Worm (Caenorhabditis elegans): ENCODE data around the gene gpa-17.
A peak's percentile ranks its signal among the peaks of the same experiment; 100 is the strongest.
"Not testable (repeated sequence)": the region's sequence is repeated elsewhere in the genome, so short reads cannot be mapped to it uniquely, and the experiment has no call there.

Gene gpa-17

DNA sequence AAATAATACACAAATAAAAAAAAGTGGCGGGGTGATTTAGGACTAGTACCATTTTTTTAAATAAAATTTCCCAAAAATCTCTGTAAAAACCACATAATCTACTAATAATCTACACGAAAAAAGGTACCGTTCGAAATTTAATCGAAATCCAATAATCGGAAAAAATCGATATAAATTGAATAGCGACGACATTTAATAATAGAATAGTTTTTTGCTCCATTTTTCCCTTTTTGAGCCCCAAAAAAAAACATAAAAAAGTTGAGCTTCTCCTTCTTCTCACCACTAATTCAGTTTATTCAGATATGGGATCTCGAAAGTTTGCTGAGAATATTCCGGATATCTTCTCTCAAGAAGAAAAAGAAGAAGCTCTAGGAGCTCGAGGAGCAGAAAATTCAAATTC lies 21.4 kb downstream of the gpa-17 start, which contains the start of gene Y71H2B.5:
Gene Y71H2B.5 (plus strand): TSS at position 301 of the 400 bp plus-strand sequence.
- not testable (repeated sequence) for TF ChIP-seq aha-1 (tag); dmd-9 (GFP tag; IDR thresholded peaks at IDR 0.05); ceh-62 (tag; optimal IDR thresholded peaks at IDR 0.05)

DNA sequence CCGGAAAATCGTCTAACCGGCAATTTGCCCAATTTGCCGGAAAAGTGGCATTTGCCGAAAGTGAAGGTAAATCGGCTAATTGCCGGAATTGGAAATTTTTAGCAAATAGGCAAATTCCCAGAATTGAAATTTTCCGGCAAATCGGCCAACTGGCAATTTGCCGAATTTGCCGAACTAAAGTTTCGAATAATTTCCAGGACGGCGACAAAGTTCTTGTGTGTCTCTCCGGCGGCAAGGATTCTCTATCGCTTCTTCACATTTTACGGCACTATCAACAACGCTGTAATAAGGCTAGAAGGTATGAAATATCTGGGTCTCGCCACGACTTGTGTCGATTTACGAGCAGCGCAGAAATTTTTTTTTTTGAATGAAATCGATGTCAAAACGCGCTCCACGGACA lies 29.9 kb downstream of the gpa-17 start:
- no peak for TF ChIP-seq R02D3.7 (tag; optimal IDR thresholded peaks at IDR 0.05)
- TF ChIP-seq madf-9 (GFP tag; conservative IDR thresholded peaks at IDR 0.05), result no peak
- TF ChIP-seq cey-2 (tag; optimal IDR thresholded peaks at IDR 0.05; ENCODE audit: borderline replicate concordance, insufficient read depth), result no peak
- no peak for TF ChIP-seq nhr-48 (tag; optimal IDR thresholded peaks at IDR 0.05)
- no peak for TF ChIP-seq mdt-29 (GFP tag; IDR thresholded peaks at IDR 0.05)
- no peak for TF ChIP-seq lim-7 (GFP tag; IDR thresholded peaks at IDR 0.05)
- TF ChIP-seq unc-62 (GFP tag; optimal IDR thresholded peaks at IDR 0.05 in 1 of 2), result peak in 1 of 2 experiments; percentile 95
- no peak for TF ChIP-seq unc-62 (tag; optimal IDR thresholded peaks at IDR 0.05)

DNA sequence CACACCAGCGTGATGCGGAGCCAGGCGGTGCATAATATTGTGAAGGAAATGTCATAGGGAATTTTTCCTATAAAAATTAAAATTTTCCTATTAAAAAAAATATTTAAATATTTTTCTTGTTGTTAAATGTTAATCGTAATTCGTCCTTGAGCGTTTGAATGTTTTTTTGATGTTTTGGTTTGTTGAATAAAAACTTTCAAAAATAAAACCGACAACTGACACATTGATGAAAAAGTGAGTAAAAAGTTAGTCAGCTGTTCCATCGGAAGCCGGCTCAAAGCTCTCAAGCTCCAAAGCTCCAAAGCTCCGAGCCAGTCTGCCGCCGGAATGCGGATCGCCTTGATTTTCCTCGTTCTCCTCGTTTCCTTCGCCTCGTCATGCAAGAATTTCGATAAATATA lies 32.3 kb downstream of the gpa-17 start, which contains the start of gene Y71H2B.4:
Gene Y71H2B.4 (plus strand): TSS at position 301 of the 400 bp plus-strand sequence.
- no peak for TF ChIP-seq lin-15B (tag; optimal IDR thresholded peaks at IDR 0.05)
- TF ChIP-seq dmd-6 (GFP tag; IDR thresholded peaks at IDR 0.05), result no peak

DNA sequence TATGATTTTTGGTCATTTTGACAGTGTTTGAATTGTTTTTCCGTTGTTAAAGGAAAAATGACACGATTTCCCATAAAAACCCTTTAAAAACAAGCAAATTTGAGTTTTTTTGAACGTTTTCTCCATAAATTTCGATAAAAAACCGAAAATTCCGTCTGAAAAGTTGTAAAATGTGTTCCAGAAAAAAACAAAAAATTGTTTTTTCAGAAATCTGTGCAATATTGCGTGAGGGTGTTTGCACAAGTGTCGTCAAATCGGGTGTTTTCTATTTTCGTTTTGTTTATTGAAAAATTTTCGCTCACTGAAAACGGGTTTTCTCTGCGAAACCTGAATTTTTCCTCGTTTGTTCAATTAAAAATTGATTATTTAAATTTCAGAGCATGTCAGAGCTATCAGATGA lies 33.2 kb downstream of the gpa-17 start, which contains the start of gene ppfr-4:
Gene ppfr-4 (plus strand): TSS at position 378 of the 400 bp plus-strand sequence.
- TF ChIP-seq F37D6.2 (tag; optimal IDR thresholded peaks at IDR 0.05) (no peak), daf-16 (GFP tag; optimal IDR thresholded peaks at IDR 0.05) (no peak), daf-16 (tag; optimal IDR thresholded peaks at IDR 0.05) (peak; percentile 15), lsy-2 (tag; optimal IDR thresholded peaks at IDR 0.05) (peak in 1 of 2 experiments; percentile 24), dve-1 (tag; optimal IDR thresholded peaks at IDR 0.05; ENCODE audit: insufficient read depth) (peak; percentile 1), tra-1 (GFP tag; IDR thresholded peaks at IDR 0.05) (no peak), dpl-1 (GFP tag; optimal IDR thresholded peaks at IDR 0.05) (peak; percentile 19)

DNA sequence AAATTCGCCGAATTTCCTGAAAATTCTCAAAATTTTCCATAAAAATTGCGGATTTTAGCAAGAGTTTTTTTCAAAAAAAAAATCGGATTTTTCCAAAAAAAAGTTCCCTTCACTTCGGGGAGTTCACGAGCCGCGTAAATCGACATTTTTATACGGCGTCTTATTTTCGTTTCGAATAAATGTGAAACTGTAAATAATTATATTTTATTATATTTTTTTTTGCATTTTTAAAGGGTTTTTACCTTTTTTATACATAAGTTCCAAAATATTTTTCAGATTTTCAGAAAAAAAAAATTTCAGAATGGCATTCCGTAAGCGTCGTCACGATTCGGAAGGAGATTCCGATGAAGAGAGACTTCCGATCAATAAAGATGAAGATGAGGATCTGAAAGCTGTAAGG lies 36.5 kb downstream of the gpa-17 start, which contains the start of gene Y71H2B.2:
Gene Y71H2B.2 (plus strand): TSS at position 301 of the 400 bp plus-strand sequence.
- no peak for TF ChIP-seq ceh-28 (tag; optimal IDR thresholded peaks at IDR 0.05)
- no peak for TF ChIP-seq ceh-62 (tag; optimal IDR thresholded peaks at IDR 0.05)
- TF ChIP-seq mxl-2 (GFP tag; conservative IDR thresholded peaks at IDR 0.05), result no peak
- no peak for TF ChIP-seq cey-2 (tag; optimal IDR thresholded peaks at IDR 0.05; ENCODE audit: borderline replicate concordance, insufficient read depth)

DNA sequence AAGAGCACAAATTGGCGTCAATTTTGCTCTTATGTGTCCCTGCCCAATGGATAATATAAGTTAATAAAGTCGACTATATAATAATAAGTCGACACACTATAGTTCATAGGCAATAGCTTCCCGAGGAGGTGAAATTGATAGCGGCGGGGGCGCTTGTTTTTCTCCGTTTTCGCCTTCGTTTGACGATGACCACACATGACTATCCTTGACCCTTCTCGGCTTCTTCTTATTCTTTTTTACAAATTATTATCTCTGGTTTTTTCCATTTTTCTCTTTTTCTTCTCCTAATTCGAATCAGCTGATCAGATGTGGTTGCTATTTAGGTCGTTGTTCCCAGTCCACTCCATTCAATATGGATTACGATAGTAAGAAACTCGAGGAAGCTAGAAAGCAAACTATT lies 42.3 kb downstream of the gpa-17 start, which contains the start of gene acbp-8:
Gene acbp-8 (plus strand): TSS at position 324 of the 400 bp plus-strand sequence.
- TF ChIP-seq zag-1 (tag; optimal IDR thresholded peaks at IDR 0.05) (no peak), nhr-28 (tag; optimal IDR thresholded peaks at IDR 0.05) (peak; percentile 3), nhr-76 (tag; optimal IDR thresholded peaks at IDR 0.05) (no peak), ceh-20 (GFP tag; IDR thresholded peaks at IDR 0.05) (no peak), dmd-9 (GFP tag; IDR thresholded peaks at IDR 0.05) (no peak), vab-7 (GFP tag; IDR thresholded peaks at IDR 0.05) (no peak), R02D3.7 (tag; optimal IDR thresholded peaks at IDR 0.05) (no peak), dve-1 (tag; optimal IDR thresholded peaks at IDR 0.05; ENCODE audit: insufficient read depth) (no peak), madf-9 (GFP tag; conservative IDR thresholded peaks at IDR 0.05) (no peak)

DNA sequence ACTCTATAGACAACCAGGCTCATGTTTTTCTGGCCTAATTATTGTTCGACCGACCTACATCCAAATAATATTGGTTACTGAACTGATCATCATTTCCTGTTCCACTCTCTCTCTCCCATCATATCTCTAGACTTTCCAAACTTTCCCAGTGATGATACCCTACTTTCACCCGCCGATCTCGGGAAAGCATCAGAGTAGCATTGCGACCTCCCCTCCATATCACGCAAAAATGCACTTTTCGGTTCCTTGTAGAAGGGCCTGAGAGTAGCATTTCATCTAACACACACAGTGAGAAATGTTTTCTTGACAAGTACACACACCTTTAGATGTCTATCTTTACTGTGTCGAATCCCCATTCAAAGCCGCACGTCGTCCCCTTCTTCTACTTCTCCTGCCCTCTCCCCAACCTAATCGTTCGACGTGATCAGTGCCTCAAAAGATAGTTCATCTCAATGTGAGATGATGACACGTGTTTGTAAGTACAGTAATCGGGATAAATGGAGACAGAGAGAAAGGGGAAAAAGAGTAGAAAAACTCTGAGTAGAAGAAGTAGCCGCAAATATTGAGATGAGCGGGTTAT lies 46.6 kb downstream of the gpa-17 start:
- TF ChIP-seq nhr-28 (tag; optimal IDR thresholded peaks at IDR 0.05) (peak; percentile 2), set-16 (GFP tag; IDR thresholded peaks at IDR 0.05) (no peak), fkh-10 (GFP tag; optimal IDR thresholded peaks at IDR 0.05) (no peak), nhr-11 (tag; optimal IDR thresholded peaks at IDR 0.05) (no peak), daf-19 (GFP tag; conservative IDR thresholded peaks at IDR 0.05) (no peak), unc-62 (GFP tag; optimal IDR thresholded peaks at IDR 0.05 in 1 of 2) (peak in 1 of 2 experiments; percentile 9), unc-62 (tag; optimal IDR thresholded peaks at IDR 0.05) (no peak), lsy-2 (tag; optimal IDR thresholded peaks at IDR 0.05) (peak in 1 of 2 experiments; percentile 30)
